Fruit fly (Drosophila melanogaster): ENCODE results near the gene CG1208.

The CG1208 gene

dm6 chr3R:5821750-5822149, 9.7 kb upstream of the CG1208 start, which contains the start of gene CG46303 (continued):
- TF ChIP-seq zfh2 (GFP tag; optimal IDR thresholded peaks at IDR 0.05) = no peak
- no peak for TF ChIP-seq C15 (GFP tag; IDR thresholded peaks at IDR 0.05)
- TF ChIP-seq gsb-n (tag; optimal IDR thresholded peaks at IDR 0.05) = no peak
- TF ChIP-seq kah (GFP tag; optimal IDR thresholded peaks at IDR 0.05) = no peak
- TF ChIP-seq Ravus (GFP tag; IDR thresholded peaks at IDR 0.05) = no peak
- TF ChIP-seq CG6854 (GFP tag; optimal IDR thresholded peaks at IDR 0.05) = no peak
- TF ChIP-seq Oli (tag; optimal IDR thresholded peaks at IDR 0.05) = no peak
- TF ChIP-seq chm (GFP tag; IDR thresholded peaks at IDR 0.05) = no peak
- TF ChIP-seq Nf-YB (GFP tag; optimal IDR thresholded peaks at IDR 0.05) = no peak
- no peak for TF ChIP-seq CG10565 (GFP tag; optimal IDR thresholded peaks at IDR 0.05)
- no peak for TF ChIP-seq CG4707 (GFP tag; optimal IDR thresholded peaks at IDR 0.05)
- no peak for TF ChIP-seq trem (tag; optimal IDR thresholded peaks at IDR 0.05)

dm6 chr3R:5824456-5824855, 7.0 kb upstream of the CG1208 start, which contains the start of the genes Sec20 and dgrn:
Gene Sec20 (minus strand): TSS chr3R:5824532.
Gene dgrn (plus strand): TSS chr3R:5824615.
- TF ChIP-seq Dad (GFP tag; optimal IDR thresholded peaks at IDR 0.05) = no peak
- peak; percentile 81 for TF ChIP-seq Dbx (GFP tag; IDR thresholded peaks at IDR 0.05)
- TF ChIP-seq tna (GFP tag; IDR thresholded peaks at IDR 0.05; ENCODE audit: partially characterized antibody) = peak; percentile 87
- no peak for TF ChIP-seq CG6175 (GFP tag; IDR thresholded peaks at IDR 0.05)
- TF ChIP-seq jumu (GFP tag; optimal IDR thresholded peaks at IDR 0.05) = peak; percentile 23
- peak; percentile 73 for TF ChIP-seq Hr3 (GFP tag; optimal IDR thresholded peaks at IDR 0.05)
- peak; percentile 50 for TF ChIP-seq CG10654 (GFP tag; optimal IDR thresholded peaks at IDR 0.05)
- peak; percentile 18 for TF ChIP-seq Bteb2 (GFP tag; optimal IDR thresholded peaks at IDR 0.05)
- TF ChIP-seq E2f1 (GFP tag; IDR thresholded peaks at IDR 0.05) = peak; percentile 42
- no peak for TF ChIP-seq pan (optimal IDR thresholded peaks at IDR 0.05)
- peak in 1 of 2 experiments; percentile 37 for TF ChIP-seq pan (GFP tag; optimal IDR thresholded peaks at IDR 0.05 in 1 of 2, IDR thresholded peaks at IDR 0.05 in 1 of 2)
- peak; percentile 95 for TF ChIP-seq amos (GFP tag; IDR thresholded peaks at IDR 0.05; ENCODE audit: partially characterized antibody)
- TF ChIP-seq CG9817 (tag; optimal IDR thresholded peaks at IDR 0.05) = peak; percentile 66
- no peak for TF ChIP-seq sc (optimal IDR thresholded peaks at IDR 0.05)
- peak; percentile 30 for TF ChIP-seq sc (GFP tag; optimal IDR thresholded peaks at IDR 0.05)
- peak; percentile 94 for TF ChIP-seq bbx (GFP tag; IDR thresholded peaks at IDR 0.05; ENCODE audit: partially characterized antibody)
- peak; percentile 62 for TF ChIP-seq bcd (GFP tag; optimal IDR thresholded peaks at IDR 0.05)
- 0 out of 2 replicates have a peak, but pooled peaks have one; percentile 20 for TF ChIP-seq CG4730 (GFP tag; IDR thresholded peaks at IDR 0.05)
- TF ChIP-seq Fer1 (GFP tag; optimal IDR thresholded peaks at IDR 0.05) = peak; percentile 59
- no peak for TF ChIP-seq D (optimal IDR thresholded peaks at IDR 0.05)
- peak; percentile 24 for TF ChIP-seq D (GFP tag; optimal IDR thresholded peaks at IDR 0.05)
- TF ChIP-seq CG8281 (tag; optimal IDR thresholded peaks at IDR 0.05) = no peak
- TF ChIP-seq ap (GFP tag; IDR thresholded peaks at IDR 0.05) = no peak
- TF ChIP-seq oc (tag; optimal IDR thresholded peaks at IDR 0.05) = peak; percentile 26
- 0 out of 2 replicates have a peak, but pooled peaks have one; percentile 28 for TF ChIP-seq Taf1 (GFP tag; IDR thresholded peaks at IDR 0.05)
- TF ChIP-seq Spps (tag; optimal IDR thresholded peaks at IDR 0.05) = peak; percentile 36
- peak; percentile 73 for TF ChIP-seq CG8924 (tag; optimal IDR thresholded peaks at IDR 0.05)
- no peak for TF ChIP-seq abd-A (tag; optimal IDR thresholded peaks at IDR 0.05)
- TF ChIP-seq crol (GFP tag; IDR thresholded peaks at IDR 0.05) = no peak
- peak; percentile 39 for TF ChIP-seq CG7786 (GFP tag; optimal IDR thresholded peaks at IDR 0.05)
- peak; percentile 95 for TF ChIP-seq Bgb (GFP tag; IDR thresholded peaks at IDR 0.05; ENCODE audit: partially characterized antibody)
- peak; percentile 33; the same call in 1 of the 2 replicates for TF ChIP-seq Ada2b (GFP tag; IDR thresholded peaks at IDR 0.05)
- no peak for TF ChIP-seq Elba2 (GFP tag; optimal IDR thresholded peaks at IDR 0.05)
- TF ChIP-seq corto (GFP tag; optimal IDR thresholded peaks at IDR 0.05) = peak; percentile 63
- TF ChIP-seq row (GFP tag; IDR thresholded peaks at IDR 0.05) = peak; percentile 89
- TF ChIP-seq CG15696 (tag; optimal IDR thresholded peaks at IDR 0.05) = peak; percentile 80
- TF ChIP-seq cato (GFP tag; optimal IDR thresholded peaks at IDR 0.05; ENCODE audit: borderline replicate concordance) = peak; percentile 50
- TF ChIP-seq Oli (tag; optimal IDR thresholded peaks at IDR 0.05) = peak; percentile 26
- TF ChIP-seq CG1647 (GFP tag; optimal IDR thresholded peaks at IDR 0.05) = peak; percentile 67
- no peak for TF ChIP-seq p53 (GFP tag; optimal IDR thresholded peaks at IDR 0.05)
